Worm (Caenorhabditis elegans) whole organism, late embryonic: ENCODE results near the gene Y51H4A.13.
A peak's percentile ranks its signal among the peaks of the same experiment; 100 is the strongest.

Experiments used
- C08G9.2 ChIP-seq: sonication (generic microtip); optimal IDR thresholded peaks from 2 replicates; lab custom pipeline; 2016; ENCODE audit warnings: mild to moderate bottlenecking, missing genetic modification characterization, moderate library complexity, missing compliant biosample characterization
- C38D4.7 ChIP-seq: fragments of 200-800 bp; sonication (Bioruptor generic); optimal IDR thresholded peaks from 2 replicates; lab custom pipeline; 2018; ENCODE audit warnings: mild to moderate bottlenecking, missing genetic modification characterization, moderate library complexity, missing compliant biosample characterization
- F13H6.1 ChIP-seq: sonication (generic microtip); optimal IDR thresholded peaks from 2 replicates; lab custom pipeline; 2016; ENCODE audit warnings: missing genetic modification characterization, missing compliant biosample characterization
- Y22D7AL.16 ChIP-seq: sonication (generic microtip); optimal IDR thresholded peaks from 2 replicates; lab custom pipeline; 2016; ENCODE audit warnings: missing genetic modification characterization, missing compliant biosample characterization
- ahr-1 ChIP-seq: sonication (generic microtip); optimal IDR thresholded peaks from 2 replicates; lab custom pipeline; 2016; ENCODE audit warnings: missing genetic modification characterization, missing compliant biosample characterization
- ama-1 ChIP-seq: fragments of 150-350 bp; optimal IDR thresholded peaks from 2 replicates; lab custom pipeline; 2014
- ceh-14 ChIP-seq: sonication (generic microtip); optimal IDR thresholded peaks from 2 replicates; lab custom pipeline; 2016; ENCODE audit warnings: missing genotype, missing genetic modification characterization, missing compliant biosample characterization
- ceh-19 ChIP-seq: fragments of 200-800 bp; sonication (Bioruptor generic); optimal IDR thresholded peaks from 2 replicates; lab custom pipeline; 2018; ENCODE audit warnings: mild to moderate bottlenecking, missing genetic modification characterization, missing compliant biosample characterization
- ceh-24 ChIP-seq: sonication (generic microtip); optimal IDR thresholded peaks from 2 replicates; lab custom pipeline; 2016; ENCODE audit warnings: mild to moderate bottlenecking, missing genetic modification characterization, missing compliant biosample characterization
- ceh-30 ChIP-seq: fragments of 150-350 bp; optimal IDR thresholded peaks from 2 replicates; lab custom pipeline; 2014; ENCODE audit warnings: missing biosample characterization, missing genetic modification characterization
- ceh-45 ChIP-seq: fragments of 200-800 bp; sonication (Bioruptor generic); IDR thresholded peaks from 2 replicates; pipeline ENCODE4 v1.3.6; 2022; ENCODE audit warnings: missing genetic modification reagents, missing genetic modification characterization, missing compliant biosample characterization
- ceh-48 ChIP-seq: sonication (generic microtip); optimal IDR thresholded peaks from 2 replicates; lab custom pipeline; 2016; ENCODE audit warnings: missing genetic modification characterization, inconsistent platforms, missing compliant biosample characterization
- ceh-6 ChIP-seq: fragments of 200-800 bp; sonication (Bioruptor generic); optimal IDR thresholded peaks from 2 replicates; lab custom pipeline; 2018; ENCODE audit warnings: mild to moderate bottlenecking, missing genetic modification characterization, missing compliant biosample characterization
- ceh-9 ChIP-seq: sonication (generic microtip); optimal IDR thresholded peaks from 2 replicates; lab custom pipeline; 2016; ENCODE audit warnings: mild to moderate bottlenecking, missing genetic modification characterization, inconsistent platforms, missing compliant biosample characterization
- dve-1 ChIP-seq: sonication (generic microtip); optimal IDR thresholded peaks from 2 replicates; lab custom pipeline; 2017; ENCODE audit warnings: antibody characterized with exemption, mild to moderate bottlenecking, missing genetic modification characterization, missing compliant biosample characterization
- elt-2 ChIP-seq: sonication (generic microtip); optimal IDR thresholded peaks from 2 replicates; lab custom pipeline; 2016; ENCODE audit warnings: missing genetic modification reagents, missing genetic modification characterization, missing compliant biosample characterization
- elt-4 ChIP-seq: sonication (generic microtip); optimal IDR thresholded peaks from 2 replicates; lab custom pipeline; 2016; ENCODE audit warnings: missing genetic modification characterization, missing compliant biosample characterization
- ets-4 ChIP-seq: sonication (generic microtip); optimal IDR thresholded peaks from 2 replicates; lab custom pipeline; 2016; ENCODE audit warnings: missing genetic modification characterization, missing compliant biosample characterization
- eyg-1 ChIP-seq: sonication (generic microtip); optimal IDR thresholded peaks from 2 replicates; lab custom pipeline; 2016; ENCODE audit warnings: missing genotype, missing genetic modification characterization, missing compliant biosample characterization
- fax-1 ChIP-seq: sonication (generic microtip); optimal IDR thresholded peaks from 2 replicates; lab custom pipeline; 2016; ENCODE audit warnings: missing genotype, missing genetic modification characterization, missing compliant biosample characterization
- fkh-10 ChIP-seq: fragments of 150-350 bp; optimal IDR thresholded peaks from 2 replicates; lab custom pipeline; 2014; ENCODE audit warnings: missing biosample characterization, missing genetic modification reagents, missing genetic modification characterization
- gmeb-2 ChIP-seq: sonication (generic microtip); optimal IDR thresholded peaks from 2 replicates; lab custom pipeline; 2016; ENCODE audit warnings: missing genetic modification characterization, inconsistent platforms, missing compliant biosample characterization
- hlh-13 ChIP-seq: fragments of 200-800 bp; sonication (Bioruptor generic); optimal IDR thresholded peaks from 2 replicates; lab custom pipeline; 2018; ENCODE audit warnings: mild to moderate bottlenecking, missing genetic modification characterization, missing compliant biosample characterization
- hlh-30 ChIP-seq: sonication (generic microtip); optimal IDR thresholded peaks from 2 replicates; lab custom pipeline; 2017; ENCODE audit warnings: antibody characterized with exemption, missing genetic modification characterization, missing compliant biosample characterization; ENCODE audit not compliant: insufficient read depth
- hlh-6 ChIP-seq: sonication (generic microtip); optimal IDR thresholded peaks from 2 replicates; lab custom pipeline; 2016; ENCODE audit warnings: missing genotype, missing genetic modification characterization, missing compliant biosample characterization
- hlh-8 ChIP-seq: sonication (generic microtip); optimal IDR thresholded peaks from 2 replicates; lab custom pipeline; 2016; ENCODE audit warnings: missing genotype, missing genetic modification characterization, missing compliant biosample characterization
- lim-6 ChIP-seq: sonication (generic microtip); optimal IDR thresholded peaks from 2 replicates; lab custom pipeline; 2016; ENCODE audit warnings: missing genetic modification characterization, missing compliant biosample characterization
- lin-11 ChIP-seq: fragments of 200-800 bp; sonication (Bioruptor generic); optimal IDR thresholded peaks from 2 replicates; lab custom pipeline; 2018; ENCODE audit warnings: mild to moderate bottlenecking, missing genetic modification characterization, missing compliant biosample characterization
- madf-2 ChIP-seq: sonication (generic microtip); optimal IDR thresholded peaks from 2 replicates; lab custom pipeline; 2017; ENCODE audit warnings: missing genetic modification characterization, missing compliant biosample characterization
- mec-3 ChIP-seq: sonication (generic microtip); optimal IDR thresholded peaks from 2 replicates; lab custom pipeline; 2016; ENCODE audit warnings: borderline replicate concordance, missing genetic modification characterization, missing compliant biosample characterization
- nfya-1 ChIP-seq: sonication (generic microtip); optimal IDR thresholded peaks from 2 replicates; lab custom pipeline; 2017; ENCODE audit warnings: missing genetic modification characterization, mild to moderate bottlenecking, missing compliant biosample characterization, antibody characterized with exemption, moderate library complexity
- nhr-11 ChIP-seq: fragments of 150-350 bp; optimal IDR thresholded peaks from 2 replicates; lab custom pipeline; 2014; ENCODE audit warnings: missing biosample characterization, missing genetic modification characterization
- nhr-232 ChIP-seq: sonication (generic microtip); optimal IDR thresholded peaks from 2 replicates; lab custom pipeline; 2016; ENCODE audit warnings: missing genetic modification characterization, missing compliant biosample characterization
- npax-4 ChIP-seq: sonication (generic microtip); optimal IDR thresholded peaks from 2 replicates; lab custom pipeline; 2016; ENCODE audit warnings: missing genetic modification characterization, missing compliant biosample characterization
- odd-2 ChIP-seq: sonication (generic microtip); optimal IDR thresholded peaks from 2 replicates; lab custom pipeline; 2017; ENCODE audit warnings: antibody characterized with exemption, mild to moderate bottlenecking, missing genetic modification characterization, missing compliant biosample characterization
- pag-3 ChIP-seq: sonication (generic microtip); optimal IDR thresholded peaks from 2 replicates; lab custom pipeline; 2016; ENCODE audit warnings: missing compliant biosample characterization, missing genetic modification characterization, borderline replicate concordance
- pat-9 ChIP-seq: fragments of 200-800 bp; sonication (Bioruptor generic); optimal IDR thresholded peaks from 2 replicates; lab custom pipeline; 2018; ENCODE audit warnings: mild to moderate bottlenecking, missing genetic modification characterization, moderate library complexity, missing compliant biosample characterization
- pax-1 ChIP-seq: fragments of 150-350 bp; optimal IDR thresholded peaks from 2 replicates; lab custom pipeline; 2014; ENCODE audit warnings: missing biosample characterization, missing genetic modification characterization
- pha-2 ChIP-seq: sonication (generic microtip); optimal IDR thresholded peaks from 2 replicates; lab custom pipeline; 2017; ENCODE audit warnings: mild to moderate bottlenecking, missing genetic modification characterization, missing compliant biosample characterization
- pha-4 ChIP-seq: fragments of 150-350 bp; optimal IDR thresholded peaks from 2 replicates; lab custom pipeline; 2018; ENCODE audit warnings: missing biosample characterization, missing genetic modification reagents, missing genetic modification characterization
- pqm-1 ChIP-seq: sonication (generic microtip); optimal IDR thresholded peaks from 2 replicates; lab custom pipeline; 2016; ENCODE audit warnings: missing genetic modification characterization, missing compliant biosample characterization
- ref-2 ChIP-seq: sonication (generic microtip); optimal IDR thresholded peaks from 2 replicates; lab custom pipeline; 2016; ENCODE audit warnings: missing genetic modification characterization, missing compliant biosample characterization
- sox-2 ChIP-seq: fragments of 200-800 bp; sonication (Bioruptor generic); IDR thresholded peaks from 2 replicates; pipeline ENCODE4 v1.3.6; 2022; ENCODE audit warnings: missing genetic modification reagents, missing genetic modification characterization, missing compliant biosample characterization
- syd-9 ChIP-seq: sonication (generic microtip); optimal IDR thresholded peaks from 2 replicates; lab custom pipeline; 2016; ENCODE audit warnings: mild to moderate bottlenecking, missing genetic modification characterization, moderate library complexity, missing compliant biosample characterization
- tbx-2 ChIP-seq: sonication (generic microtip); optimal IDR thresholded peaks from 2 replicates; lab custom pipeline; 2016; ENCODE audit warnings: missing genetic modification characterization, missing compliant biosample characterization
- tbx-7 ChIP-seq: sonication (generic microtip); optimal IDR thresholded peaks from 2 replicates; lab custom pipeline; 2016; ENCODE audit warnings: missing genotype, missing genetic modification characterization, missing compliant biosample characterization
- ttx-3 ChIP-seq: sonication (generic microtip); optimal IDR thresholded peaks from 2 replicates; lab custom pipeline; 2016; ENCODE audit warnings: missing genetic modification reagents, missing genetic modification characterization, missing compliant biosample characterization
- unc-42 ChIP-seq: sonication (generic microtip); optimal IDR thresholded peaks from 2 replicates; lab custom pipeline; 2016; ENCODE audit warnings: missing genotype, missing genetic modification characterization, missing compliant biosample characterization
- unc-55 ChIP-seq: sonication (generic microtip); optimal IDR thresholded peaks from 2 replicates; lab custom pipeline; 2017; ENCODE audit warnings: missing biosample characterization, missing genetic modification reagents, missing genetic modification characterization
- unc-86 ChIP-seq: sonication (generic microtip); optimal IDR thresholded peaks from 2 replicates; lab custom pipeline; 2016; ENCODE audit warnings: missing genetic modification characterization, missing compliant biosample characterization
- zip-5 ChIP-seq: sonication (generic microtip); optimal IDR thresholded peaks from 2 replicates; lab custom pipeline; 2016; ENCODE audit warnings: missing genetic modification characterization, missing compliant biosample characterization
- ztf-16 ChIP-seq: sonication (generic microtip); optimal IDR thresholded peaks from 2 replicates; lab custom pipeline; 2017; ENCODE audit warnings: missing genetic modification characterization, missing compliant biosample characterization

Gene Y51H4A.13

DNA sequence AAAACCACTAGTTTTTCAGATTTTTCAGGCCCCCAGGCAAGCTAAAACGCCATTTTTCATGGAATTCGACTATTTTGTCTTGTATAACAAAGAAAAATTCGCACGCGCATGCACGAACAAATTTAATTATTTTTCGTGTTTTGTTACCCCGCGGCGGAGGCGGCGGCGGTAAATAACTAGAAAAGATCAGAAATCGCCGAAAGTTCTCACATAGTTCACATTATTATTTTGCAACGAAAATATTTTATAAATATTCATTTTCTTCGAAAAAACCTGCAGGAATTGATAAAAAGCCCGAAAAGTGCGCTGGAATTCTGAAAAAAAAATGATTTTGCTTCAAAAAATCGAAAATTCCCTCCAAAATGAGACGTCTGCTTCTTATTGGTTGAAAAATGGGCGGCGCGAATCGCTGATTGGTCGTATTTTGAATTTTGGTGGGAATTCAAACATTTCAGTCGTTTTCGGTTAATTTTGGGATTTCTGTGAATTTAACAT lies 11.4 kb upstream of the Y51H4A.13 start:
- TF ChIP-seq ztf-16 (tag; lab: Kevin White, UChicago) (no peak), nfya-1 (tag; lab: Kevin White, UChicago) (peak; percentile 74), unc-42 (tag; lab: Kevin White, UChicago) (peak; percentile 71)
- TF ChIP-seq, all 69 proteins: peak for 2

DNA sequence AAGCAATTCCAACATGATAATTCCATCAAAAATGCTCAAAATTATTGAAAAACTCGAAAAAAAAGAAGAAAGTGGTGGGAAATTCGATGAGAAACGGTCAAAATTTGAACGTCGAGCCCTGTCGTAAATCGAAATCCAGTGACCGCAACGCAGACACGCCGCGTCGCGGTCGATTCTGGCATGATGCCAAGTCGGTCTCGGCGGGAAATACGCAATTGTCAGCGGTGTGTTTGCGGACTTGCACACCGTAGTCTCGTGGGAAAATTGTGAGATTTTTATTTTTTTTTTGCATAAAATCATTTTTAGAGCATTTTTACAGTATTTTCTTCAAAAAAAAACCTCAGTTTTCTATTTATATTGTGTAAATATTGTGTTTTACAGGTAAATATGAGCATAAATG lies 10.1 kb upstream of the Y51H4A.13 start, which contains the start of gene tsr-2:
tsr-2 (plus strand) TSS at position 382 of the 400 bp plus-strand sequence.
- TF ChIP-seq ceh-6 (no peak), eyg-1 (tag; lab: Kevin White, UChicago) (no peak), pag-3 (tag; lab: Kevin White, UChicago) (no peak), pha-4 (tag; lab: Kevin White, UChicago) (no peak), syd-9 (tag; lab: Kevin White, UChicago) (no peak), fkh-10 (GFP tag; lab: Kevin White, UChicago) (no peak), hlh-30 (peak; percentile 75), lin-11 (no peak), ceh-19 (GFP tag; lab: Kevin White, UChicago) (no peak), ttx-3 (no peak), nhr-232 (tag; lab: Kevin White, UChicago) (no peak), odd-2 (tag; lab: Kevin White, UChicago) (no peak), npax-4 (tag; lab: Kevin White, UChicago) (no peak), ceh-48 (tag; lab: Kevin White, UChicago) (peak; percentile 5), F13H6.1 (tag; lab: Kevin White, UChicago) (no peak), ceh-45 (GFP tag; lab: Robert Waterston, UW) (no peak), lim-6 (tag; lab: Kevin White, UChicago) (no peak), C38D4.7 (GFP tag; lab: Kevin White, UChicago) (no peak), ama-1 (lab: Kevin White, UChicago) (no peak), C08G9.2 (tag; lab: Kevin White, UChicago) (no peak), dve-1 (tag; lab: Kevin White, UChicago) (peak; percentile 53), gmeb-2 (tag; lab: Kevin White, UChicago) (no peak), ahr-1 (tag; lab: Kevin White, UChicago) (no peak), unc-86 (tag; lab: Kevin White, UChicago) (no peak), mec-3 (tag; lab: Kevin White, UChicago) (no peak), unc-55 (peak; percentile 81), elt-4 (tag; lab: Kevin White, UChicago) (no peak), elt-2 (tag; lab: Kevin White, UChicago) (peak; percentile 48), hlh-13 (GFP tag; lab: Kevin White, UChicago) (no peak), tbx-2 (tag; lab: Kevin White, UChicago) (peak; percentile 64), fax-1 (tag; lab: Kevin White, UChicago) (no peak), tbx-7 (tag; lab: Kevin White, UChicago) (no peak), hlh-6 (tag; lab: Kevin White, UChicago) (no peak), zip-5 (no peak), ceh-30 (peak; percentile 89), pqm-1 (no peak), pha-2 (no peak), ets-4 (tag; lab: Kevin White, UChicago) (no peak), madf-2 (tag; lab: Kevin White, UChicago) (no peak), hlh-8 (no peak), ceh-9 (tag; lab: Kevin White, UChicago) (no peak), nfya-1 (tag; lab: Kevin White, UChicago) (peak; percentile 93), Y22D7AL.16 (tag; lab: Kevin White, UChicago) (no peak), pax-1 (peak; percentile 57), sox-2 (GFP tag; lab: Robert Waterston, UW) (no peak), pat-9 (tag; lab: Kevin White, UChicago) (no peak), ceh-24 (tag; lab: Kevin White, UChicago) (no peak), nhr-11 (tag; lab: Kevin White, UChicago) (no peak), ceh-14 (no peak), ref-2 (tag; lab: Kevin White, UChicago) (peak; percentile 71)
